Fruit fly (Drosophila melanogaster): ENCODE data around the gene Alg14.

Gene Alg14

DNA sequence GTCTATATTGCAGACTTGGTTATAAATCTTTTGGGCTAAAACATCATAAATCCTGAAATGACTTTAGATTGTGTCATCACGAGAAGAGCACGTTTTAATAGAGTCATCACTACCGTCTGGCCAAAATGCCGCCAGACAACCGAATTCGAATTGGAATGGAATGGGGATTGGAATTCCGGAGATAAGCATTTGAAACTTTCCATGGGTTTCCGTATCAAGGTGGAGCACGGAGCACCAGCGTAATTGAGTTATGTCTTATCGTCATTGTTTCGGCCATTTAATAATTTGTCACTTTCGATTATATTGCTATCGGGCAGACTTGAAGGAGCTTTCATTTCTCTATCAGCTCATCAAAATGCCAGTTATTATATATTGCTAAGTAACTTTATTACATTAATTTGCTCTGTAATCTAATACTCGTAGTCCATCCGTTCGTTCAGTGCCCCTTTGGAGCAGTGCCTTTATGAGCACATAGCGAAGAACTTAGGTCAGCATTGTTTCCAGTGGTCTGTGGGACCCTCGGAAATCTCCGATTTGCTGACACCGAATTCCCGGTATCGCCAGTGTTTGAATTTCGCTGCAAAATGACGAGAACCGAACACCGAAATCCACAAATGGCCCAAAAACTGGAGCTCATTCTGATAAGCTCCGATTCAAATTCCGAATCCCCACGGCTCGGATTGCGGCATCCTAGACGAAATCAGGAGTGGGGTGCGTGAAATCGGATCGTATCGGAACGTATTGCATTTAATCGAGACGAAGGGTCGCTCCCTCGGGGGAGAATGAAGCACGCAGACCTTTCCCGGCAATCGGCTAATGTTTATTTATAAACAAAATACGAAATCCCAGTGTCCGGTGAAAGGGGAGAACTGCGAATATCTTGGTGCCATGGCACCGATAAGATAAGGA, 28.3 kb downstream of the Alg14 start:
- TF ChIP-seq ttk (optimal IDR thresholded peaks at IDR 0.05) (no peak), psq (optimal IDR thresholded peaks at IDR 0.05) (no peak), Myc (optimal IDR thresholded peaks at IDR 0.05) (no peak), insv (optimal IDR thresholded peaks at IDR 0.05) (no peak), Sin3A (optimal IDR thresholded peaks at IDR 0.05) (no peak), h (optimal IDR thresholded peaks at IDR 0.05) (no peak)

- TF ChIP-seq h (optimal IDR thresholded peaks at IDR 0.05) (no peak), Sin3A (optimal IDR thresholded peaks at IDR 0.05) (no peak), psq (optimal IDR thresholded peaks at IDR 0.05) (no peak), insv (optimal IDR thresholded peaks at IDR 0.05) (no peak), Myc (optimal IDR thresholded peaks at IDR 0.05) (no peak), ttk (optimal IDR thresholded peaks at IDR 0.05) (no peak)
Measured at dm6 chrX:15501706-15502267, 29.8 kb downstream of the Alg14 start.

DNA sequence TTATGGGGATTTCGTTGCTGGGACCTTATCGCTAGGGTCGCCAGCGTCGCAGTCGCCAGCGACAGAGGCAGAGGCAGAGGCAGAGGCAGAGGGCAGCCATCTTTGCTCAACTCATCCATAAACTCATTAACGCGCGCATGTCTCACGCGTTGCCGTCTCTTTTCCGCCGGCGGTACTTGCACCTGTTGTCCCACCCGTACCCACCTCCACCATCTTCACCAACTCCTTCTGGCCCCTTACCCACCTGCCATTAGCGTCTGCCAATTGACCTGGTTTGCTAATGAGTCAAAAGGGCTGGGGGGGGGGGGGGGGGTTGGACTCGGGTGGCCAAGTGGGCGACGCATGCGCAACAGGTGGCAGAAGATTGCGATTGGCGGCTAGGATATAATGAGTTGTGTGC, 30.9 kb downstream of the Alg14 start:
- TF ChIP-seq psq (optimal IDR thresholded peaks at IDR 0.05): no peak
- peak; percentile 54 for TF ChIP-seq ttk (optimal IDR thresholded peaks at IDR 0.05)

DNA sequence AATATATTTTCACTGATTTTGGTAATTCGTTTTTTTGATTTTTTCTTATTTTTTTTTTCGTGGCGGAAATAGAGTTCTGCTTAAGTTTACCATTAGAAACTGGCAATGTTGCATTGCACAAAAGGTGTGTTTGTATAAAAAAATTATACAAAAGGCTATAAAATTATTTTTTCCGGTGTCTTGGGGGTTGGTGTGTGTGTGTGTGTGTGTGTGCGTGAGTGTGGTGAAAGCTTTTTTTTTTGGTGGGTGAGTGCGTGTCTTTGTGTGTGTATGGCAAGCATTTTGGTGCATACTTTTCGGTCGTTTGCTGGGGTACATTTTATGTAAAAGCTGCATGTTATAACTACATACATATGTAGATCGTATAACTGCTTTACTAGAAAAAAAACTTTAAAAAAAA, 39.4 kb downstream of the Alg14 start:
- TF ChIP-seq psq (optimal IDR thresholded peaks at IDR 0.05): no peak
- no peak for TF ChIP-seq h (optimal IDR thresholded peaks at IDR 0.05)
- no peak for TF ChIP-seq Sin3A (optimal IDR thresholded peaks at IDR 0.05)
- TF ChIP-seq insv (optimal IDR thresholded peaks at IDR 0.05): no peak
- no peak for TF ChIP-seq Myc (optimal IDR thresholded peaks at IDR 0.05)
- TF ChIP-seq ttk (optimal IDR thresholded peaks at IDR 0.05): no peak
